Fruit fly (Drosophila melanogaster) whole organism, embryonic: ENCODE results near the gene CG15728.

Experiments used
- Antp ChIP-seq: fragments of 200-800 bp; sonication (Bioruptor generic); optimal IDR thresholded peaks from 3 replicates; lab custom pipeline; 2016; ENCODE audit warnings: missing biosample characterization, missing genetic modification characterization
- BEAF-32 ChIP-seq: fragments of 200-800 bp; sonication (Bioruptor generic); optimal IDR thresholded peaks from 3 replicates; lab custom pipeline; 2017; ENCODE audit warnings: missing biosample characterization, missing genetic modification characterization, mild to moderate bottlenecking, moderate library complexity, missing genetic modification reagents
- CG11085 ChIP-seq: fragments of 200-800 bp; sonication (Bioruptor generic); IDR thresholded peaks from 2 replicates; pipeline ENCODE4 v1.3.6; 2022; ENCODE audit warnings: missing biosample characterization, missing genetic modification characterization
- CG11247 ChIP-seq: fragments of 200-800 bp; sonication (Bioruptor generic); IDR thresholded peaks from 2 replicates; pipeline ENCODE4 v1.3.6; 2022; ENCODE audit warnings: missing biosample characterization, missing genetic modification characterization
- CG11696 ChIP-seq: fragments of 200-800 bp; sonication (Bioruptor generic); IDR thresholded peaks from 2 replicates; pipeline ENCODE4 v1.3.6; 2022; ENCODE audit warnings: missing biosample characterization, missing genetic modification characterization
- CG12299 ChIP-seq: fragments of 200-800 bp; sonication (Bioruptor generic); optimal IDR thresholded peaks from 2 replicates; lab custom pipeline; 2018; ENCODE audit warnings: missing biosample characterization, mild to moderate bottlenecking, missing genetic modification characterization
- CG12391 ChIP-seq: fragments of 200-800 bp; sonication (Bioruptor generic); optimal IDR thresholded peaks from 3 replicates; lab custom pipeline; 2018; ENCODE audit warnings: missing biosample characterization, mild to moderate bottlenecking, missing genetic modification characterization, moderate library complexity
- CG15269 ChIP-seq: fragments of 200-800 bp; sonication (Bioruptor generic); optimal IDR thresholded peaks from 2 replicates; lab custom pipeline; 2018; ENCODE audit warnings: missing biosample characterization, mild to moderate bottlenecking, missing genetic modification characterization, moderate library complexity
- CG1529 ChIP-seq: fragments of 200-800 bp; sonication (Bioruptor generic); optimal IDR thresholded peaks from 3 replicates; lab custom pipeline; 2018; ENCODE audit warnings: missing biosample characterization, missing genetic modification characterization
- CG17359 ChIP-seq: fragments of 200-800 bp; sonication (Bioruptor generic); optimal IDR thresholded peaks from 3 replicates; lab custom pipeline; 2018; ENCODE audit warnings: missing biosample characterization, mild to moderate bottlenecking, missing genetic modification characterization, moderate library complexity
- CG17802 ChIP-seq: fragments of 200-800 bp; sonication (Bioruptor generic); optimal IDR thresholded peaks from 2 replicates; lab custom pipeline; 2018; ENCODE audit warnings: missing biosample characterization, mild to moderate bottlenecking, missing genetic modification characterization, moderate library complexity
- CG17829 ChIP-seq: fragments of 200-800 bp; optimal IDR thresholded peaks from 2 replicates; lab custom pipeline; 2019; ENCODE audit warnings: missing biosample characterization, mild to moderate bottlenecking, missing genetic modification characterization, moderate library complexity
- CG18262 ChIP-seq: fragments of 200-800 bp; optimal IDR thresholded peaks from 3 replicates; lab custom pipeline; 2019; ENCODE audit warnings: missing biosample characterization, mild to moderate bottlenecking, missing genetic modification characterization, moderate library complexity
- CG2678 ChIP-seq: fragments of 200-800 bp; sonication (Bioruptor generic); optimal IDR thresholded peaks from 3 replicates; lab custom pipeline; 2019; ENCODE audit warnings: missing biosample characterization, mild to moderate bottlenecking, missing genetic modification characterization, moderate library complexity
- CG31388 ChIP-seq: fragments of 200-800 bp; sonication (Bioruptor generic); optimal IDR thresholded peaks from 2 replicates; lab custom pipeline; 2016; ENCODE audit warnings: missing biosample characterization, missing genetic modification characterization
- CG31441 ChIP-seq: fragments of 200-800 bp; sonication (Bioruptor generic); IDR thresholded peaks from 2 replicates; pipeline ENCODE4 v1.3.6; 2022; ENCODE audit warnings: missing biosample characterization, missing genetic modification characterization
- CG32772 ChIP-seq: fragments of 200-800 bp; sonication (Bioruptor generic); IDR thresholded peaks from 2 replicates; pipeline ENCODE4 v1.3.6; 2022; ENCODE audit warnings: missing biosample characterization, missing genetic modification characterization
- CG3726 ChIP-seq: fragments of 200-800 bp; sonication (Bioruptor generic); IDR thresholded peaks from 3 replicates; pipeline ENCODE4, ENCODE4 v1.3.6; 2022; ENCODE audit warnings: missing biosample characterization, missing genetic modification characterization
- CG43689 ChIP-seq: fragments of 200-800 bp; sonication (Bioruptor generic); IDR thresholded peaks from 2 replicates; pipeline ENCODE4 v1.3.6; 2022; ENCODE audit warnings: missing biosample characterization, missing genetic modification characterization
- CG6765 ChIP-seq: fragments of 200-800 bp; sonication (Bioruptor generic); optimal IDR thresholded peaks from 3 replicates; lab custom pipeline; 2017; ENCODE audit warnings: missing biosample characterization, mild to moderate bottlenecking, missing genetic modification characterization
- CG6791 ChIP-seq: fragments of 200-800 bp; sonication (Bioruptor generic); IDR thresholded peaks from 3 replicates; pipeline ENCODE4 v1.3.6; 2022; ENCODE audit warnings: missing biosample characterization, missing genetic modification characterization; ENCODE audit not compliant: partially characterized antibody
- CG7357 ChIP-seq: fragments of 200-800 bp; sonication (Bioruptor generic); IDR thresholded peaks from 3 replicates; pipeline ENCODE4 v1.3.6; 2022; ENCODE audit warnings: missing biosample characterization, missing genetic modification characterization
- CG7786 ChIP-seq: fragments of 200-800 bp; sonication (Bioruptor generic); optimal IDR thresholded peaks from 2 replicates; lab custom pipeline; 2016; ENCODE audit warnings: missing biosample characterization, missing genetic modification characterization
- CG9727 ChIP-seq: fragments of 200-800 bp; sonication (Bioruptor generic); optimal IDR thresholded peaks from 3 replicates; lab custom pipeline; 2017; ENCODE audit warnings: missing biosample characterization, mild to moderate bottlenecking, missing genetic modification characterization
- CoRest ChIP-seq: fragments of 200-800 bp; sonication (Bioruptor generic); optimal IDR thresholded peaks from 3 replicates; lab custom pipeline; 2018; ENCODE audit warnings: missing biosample characterization, mild to moderate bottlenecking, missing genetic modification characterization, moderate library complexity
- Drgx ChIP-seq: fragments of 200-800 bp; sonication (Bioruptor generic); IDR thresholded peaks from 2 replicates; pipeline ENCODE4 v1.3.6; 2022; ENCODE audit warnings: missing biosample characterization, missing genetic modification characterization
- Hr51 ChIP-seq, 2 experiments: fragments of 200-800 bp; sonication (Bioruptor generic); optimal IDR thresholded peaks; 2 replicates in 1 of 2; 3 replicates in 1 of 2; lab custom pipeline; 2016 to 2018; ENCODE audit warnings: missing biosample characterization in 2 of 2, missing genetic modification characterization in 2 of 2, mild to moderate bottlenecking in 1 of 2, moderate library complexity in 1 of 2
- Oli ChIP-seq: fragments of 200-800 bp; sonication (Bioruptor generic); optimal IDR thresholded peaks from 2 replicates; lab custom pipeline; 2018; ENCODE audit warnings: missing biosample characterization, mild to moderate bottlenecking, missing genetic modification characterization, moderate library complexity
- Rx ChIP-seq: fragments of 200-800 bp; sonication (Bioruptor generic); IDR thresholded peaks from 2 replicates; pipeline ENCODE4 v1.3.6; 2022; ENCODE audit warnings: missing biosample characterization, missing genetic modification characterization
- Sox100B ChIP-seq: fragments of 200-800 bp; sonication (Bioruptor generic); optimal IDR thresholded peaks from 3 replicates; lab custom pipeline; 2018; ENCODE audit warnings: missing biosample characterization, mild to moderate bottlenecking, missing genetic modification characterization
- Trl ChIP-seq, 3 experiments: fragments of >200 bp in 2 of 3; fragments of 200-800 bp in 1 of 3; sonication (Bioruptor generic) in 1 of 3; optimal IDR thresholded peaks; 2 replicates in 1 of 3; 3 replicates in 2 of 3; lab custom pipeline; 2016 to 2017; ENCODE audit warnings: missing biosample characterization in 1 of 3, missing genetic modification characterization in 1 of 3
- Xrp1 ChIP-seq: fragments of 200-800 bp; sonication (Bioruptor generic); IDR thresholded peaks from 2 replicates; pipeline ENCODE4 v1.3.6; 2022; ENCODE audit warnings: missing biosample characterization, missing genetic modification characterization
- bsh ChIP-seq, 2 experiments: fragments of 200-800 bp; sonication (Bioruptor generic); optimal IDR thresholded peaks; 2 replicates each; lab custom pipeline; 2017 to 2018; ENCODE audit warnings: mild to moderate bottlenecking in 2 of 2, missing biosample characterization in 2 of 2, missing genetic modification characterization in 2 of 2, moderate library complexity in 1 of 2
- cato ChIP-seq: fragments of 200-800 bp; sonication (Bioruptor generic); optimal IDR thresholded peaks from 2 replicates; lab custom pipeline; 2016; ENCODE audit warnings: missing biosample characterization, missing genetic modification characterization, borderline replicate concordance
- cg ChIP-seq: fragments of 200-800 bp; sonication (Bioruptor generic); optimal IDR thresholded peaks from 3 replicates; lab custom pipeline; 2019; ENCODE audit warnings: missing biosample characterization, mild to moderate bottlenecking, missing genetic modification characterization, moderate library complexity
- ci ChIP-seq: fragments of 200-800 bp; sonication (Bioruptor generic); IDR thresholded peaks from 3 replicates; pipeline ENCODE4 v1.3.6; 2022; ENCODE audit warnings: missing biosample characterization, missing genetic modification characterization
- crc ChIP-seq: fragments of 200-800 bp; sonication (Bioruptor generic); optimal IDR thresholded peaks from 2 replicates; lab custom pipeline; 2016; ENCODE audit warnings: missing biosample characterization, missing genetic modification characterization
- dan ChIP-seq: fragments of 200-800 bp; sonication (Bioruptor generic); IDR thresholded peaks from 2 replicates; pipeline ENCODE4 v1.3.6; 2022; ENCODE audit warnings: missing biosample characterization, missing genetic modification characterization
- gem ChIP-seq: fragments of 200-800 bp; sonication (Bioruptor generic); optimal IDR thresholded peaks from 2 replicates; lab custom pipeline; 2019; ENCODE audit warnings: missing biosample characterization, mild to moderate bottlenecking, missing genetic modification characterization, moderate library complexity
- grau ChIP-seq: fragments of 200-800 bp; optimal IDR thresholded peaks from 3 replicates; lab custom pipeline; 2019; ENCODE audit warnings: missing biosample characterization, mild to moderate bottlenecking, missing genetic modification characterization, moderate library complexity
- ken ChIP-seq: fragments of 200-800 bp; sonication (Bioruptor generic); IDR thresholded peaks from 3 replicates; pipeline ENCODE4 v1.3.6; 2022; ENCODE audit warnings: missing biosample characterization, missing genetic modification characterization
- lmd ChIP-seq: fragments of 200-800 bp; sonication (Bioruptor generic); IDR thresholded peaks from 2 replicates; pipeline ENCODE4 v1.3.6; 2022; ENCODE audit warnings: missing biosample characterization, missing genetic modification characterization
- nerfin-1 ChIP-seq: fragments of 200-800 bp; sonication (Bioruptor generic); optimal IDR thresholded peaks from 3 replicates; lab custom pipeline; 2019; ENCODE audit warnings: missing biosample characterization, mild to moderate bottlenecking, missing genetic modification characterization, moderate library complexity
- nerfin-2 ChIP-seq: fragments of 200-800 bp; sonication (Bioruptor generic); IDR thresholded peaks from 2 replicates; pipeline ENCODE4 v1.3.6; 2022; ENCODE audit warnings: missing biosample characterization, missing genetic modification characterization; ENCODE audit not compliant: partially characterized antibody
- phol ChIP-seq: fragments of 200-800 bp; sonication (Bioruptor generic); optimal IDR thresholded peaks from 3 replicates; lab custom pipeline; 2018; ENCODE audit warnings: missing biosample characterization, mild to moderate bottlenecking, missing genetic modification characterization, moderate library complexity
- sr ChIP-seq: fragments of 200-800 bp; sonication (Bioruptor generic); IDR thresholded peaks from 3 replicates; pipeline ENCODE4 v1.3.6; 2022; ENCODE audit warnings: missing biosample characterization, missing genetic modification characterization
- ttk ChIP-seq: fragments of 200-800 bp; sonication (Bioruptor generic); IDR thresholded peaks from 2 replicates; pipeline ENCODE4 v2.1.2; 2022; ENCODE audit warnings: missing biosample characterization, missing genetic modification characterization
- unpg ChIP-seq: fragments of 200-800 bp; sonication (Bioruptor generic); optimal IDR thresholded peaks from 3 replicates; lab custom pipeline; 2018; ENCODE audit warnings: missing biosample characterization, mild to moderate bottlenecking, missing genetic modification characterization, moderate library complexity

CG15728 gene

DNA sequence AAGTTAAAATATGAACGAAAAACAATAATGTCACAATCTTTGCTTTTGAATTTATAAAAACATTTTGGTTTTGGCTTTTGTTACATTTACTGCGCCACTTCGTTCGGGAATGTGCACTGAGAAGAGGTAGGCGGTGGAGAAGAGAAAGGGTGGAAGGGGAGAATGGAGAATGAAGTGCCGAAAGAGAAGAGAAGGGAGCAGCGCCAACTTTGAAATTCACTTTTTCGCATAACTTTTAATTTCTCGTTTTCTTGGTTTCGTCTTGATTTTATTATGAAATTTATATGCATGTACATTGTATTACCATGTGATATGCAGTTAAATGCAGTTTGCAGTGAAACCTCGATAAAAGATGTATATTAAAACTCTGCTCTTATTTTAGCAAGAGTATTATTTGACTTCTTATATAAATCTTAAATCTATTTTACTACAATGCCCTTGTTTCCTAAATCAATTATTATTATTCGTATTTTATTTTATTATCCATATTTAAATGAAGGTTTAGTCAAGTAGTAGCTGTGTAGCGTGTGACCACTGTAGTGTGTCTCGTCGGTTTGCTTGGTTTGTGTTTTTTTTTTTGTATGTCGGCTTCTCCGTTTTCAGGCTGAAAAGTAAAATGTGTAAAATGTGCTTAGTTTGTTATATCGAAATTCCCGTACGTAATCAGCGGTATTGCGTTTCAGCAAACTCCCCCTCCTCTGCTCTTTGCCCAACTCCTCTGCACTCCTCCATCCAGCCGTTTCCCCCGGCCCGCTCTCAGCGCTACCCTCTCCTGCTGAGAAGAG, 38.8 kb downstream of the CG15728 start (continued):
- TF ChIP-seq CG3726 (GFP tag; lab: Robert Waterston, UW) (no peak), CG15269 (tag; lab: Kevin White, UChicago) (peak; percentile 17), lmd (GFP tag; lab: Robert Waterston, UW) (no peak), ken (GFP tag; lab: Robert Waterston, UW) (0 out of 3 replicates have a peak, but pooled peaks have one; percentile 39), gem (tag; lab: Kevin White, UChicago) (peak; percentile 63), CG12299 (tag; lab: Kevin White, UChicago) (no peak), CG6765 (GFP tag; lab: Kevin White, UChicago) (no peak), CG11696 (GFP tag; lab: Robert Waterston, UW) (no peak), CG43689 (no peak), ttk (GFP tag; lab: Robert Waterston, UW) (no peak), CG31388 (no peak), CG11247 (no peak), Rx (no peak), CG17829 (tag; lab: Kevin White, UChicago) (peak; percentile 13), CG7357 (GFP tag; lab: Robert Waterston, UW) (no peak), Hr51 (GFP tag; optimal IDR thresholded peaks at IDR 0.05; lab: Kevin White, UChicago) (peak in 1 of 2 experiments; percentile 35), CG9727 (GFP tag; lab: Kevin White, UChicago) (peak; percentile 24), CG17802 (no peak), BEAF-32 (GFP tag; lab: Kevin White, UChicago) (no peak), CG1529 (GFP tag; lab: Kevin White, UChicago) (no peak), Antp (GFP tag; lab: Kevin White, UChicago) (no peak), CG2678 (tag; lab: Kevin White, UChicago) (peak; percentile 31), nerfin-1 (tag; lab: Kevin White, UChicago) (no peak), unpg (GFP tag; lab: Kevin White, UChicago) (peak; percentile 19), Trl (optimal IDR thresholded peaks at IDR 0.05; lab: Kevin White, UChicago) (peak in 1 of 2 experiments; percentile 33), Trl (GFP tag; optimal IDR thresholded peaks at IDR 0.05; lab: Kevin White, UChicago) (no peak), CoRest (tag; lab: Kevin White, UChicago) (peak; percentile 25), cato (no peak), CG11085 (GFP tag; lab: Robert Waterston, UW) (no peak), CG6791 (GFP tag; lab: Robert Waterston, UW) (no peak), phol (tag; lab: Kevin White, UChicago) (peak; percentile 10), CG12391 (tag; lab: Kevin White, UChicago) (peak; percentile 37), bsh (GFP tag; optimal IDR thresholded peaks at IDR 0.05; lab: Kevin White, UChicago) (peak in 1 of 2 experiments; percentile 46), crc (no peak), CG7786 (GFP tag; lab: Kevin White, UChicago) (no peak), nerfin-2 (no peak), Drgx (GFP tag; lab: Robert Waterston, UW) (peak; percentile 62), ci (GFP tag; lab: Robert Waterston, UW) (no peak), CG17359 (tag; lab: Kevin White, UChicago) (peak; percentile 10), dan (no peak), CG32772 (no peak), Xrp1 (GFP tag; lab: Robert Waterston, UW) (peak; percentile 37; the same call in 1 of the 2 replicates), CG18262 (tag; lab: Kevin White, UChicago) (peak; percentile 35), CG31441 (peak; percentile 40; the same call in 1 of the 2 replicates), sr (GFP tag; lab: Robert Waterston, UW) (no peak), Sox100B (GFP tag; lab: Kevin White, UChicago) (no peak), grau (tag; lab: Kevin White, UChicago) (peak; percentile 91), cg (GFP tag; lab: Kevin White, UChicago) (no peak), Oli (peak; percentile 13)
